Worm (Caenorhabditis elegans) whole organism, late embryonic: ENCODE measurements around the gene dlg-1.
A peak's percentile ranks its signal among the peaks of the same experiment; 100 is the strongest.

Experiments
- K02D7.2 ChIP-seq: sonication (generic microtip); optimal IDR thresholded peaks from 2 replicates; lab custom pipeline; 2017; ENCODE audit warnings: mild to moderate bottlenecking, missing genetic modification characterization, missing compliant biosample characterization
- K09A11.1 ChIP-seq: sonication (generic microtip); optimal IDR thresholded peaks from 2 replicates; lab custom pipeline; 2017; ENCODE audit warnings: antibody characterized with exemption, mild to moderate bottlenecking, missing genetic modification characterization, missing compliant biosample characterization; ENCODE audit not compliant: insufficient read depth
- T23F11.4 ChIP-seq: fragments of 200-800 bp; sonication (Bioruptor generic); optimal IDR thresholded peaks from 2 replicates; lab custom pipeline; 2018; ENCODE audit warnings: mild to moderate bottlenecking, missing genetic modification characterization, missing compliant biosample characterization
- ceh-14 ChIP-seq: sonication (generic microtip); optimal IDR thresholded peaks from 2 replicates; lab custom pipeline; 2016; ENCODE audit warnings: missing genotype, missing genetic modification characterization, missing compliant biosample characterization
- ceh-18 ChIP-seq: sonication (generic microtip); optimal IDR thresholded peaks from 2 replicates; lab custom pipeline; 2016; ENCODE audit warnings: missing genetic modification characterization, missing compliant biosample characterization
- ceh-19 ChIP-seq: fragments of 200-800 bp; sonication (Bioruptor generic); optimal IDR thresholded peaks from 2 replicates; lab custom pipeline; 2018; ENCODE audit warnings: mild to moderate bottlenecking, missing genetic modification characterization, missing compliant biosample characterization
- ceh-24 ChIP-seq: sonication (generic microtip); optimal IDR thresholded peaks from 2 replicates; lab custom pipeline; 2016; ENCODE audit warnings: mild to moderate bottlenecking, missing genetic modification characterization, missing compliant biosample characterization
- ceh-31 ChIP-seq: sonication (generic microtip); optimal IDR thresholded peaks from 2 replicates; lab custom pipeline; 2016; ENCODE audit warnings: missing genetic modification characterization, missing compliant biosample characterization
- ceh-34 ChIP-seq: sonication (generic microtip); optimal IDR thresholded peaks from 2 replicates; lab custom pipeline; 2016; ENCODE audit warnings: mild to moderate bottlenecking, missing genetic modification characterization, missing compliant biosample characterization
- ceh-45 ChIP-seq: fragments of 200-800 bp; sonication (Bioruptor generic); IDR thresholded peaks from 2 replicates; pipeline ENCODE4 v1.3.6; 2022; ENCODE audit warnings: missing genetic modification reagents, missing genetic modification characterization, missing compliant biosample characterization
- ceh-48 ChIP-seq: sonication (generic microtip); optimal IDR thresholded peaks from 2 replicates; lab custom pipeline; 2016; ENCODE audit warnings: missing genetic modification characterization, inconsistent platforms, missing compliant biosample characterization
- ceh-6 ChIP-seq: fragments of 200-800 bp; sonication (Bioruptor generic); optimal IDR thresholded peaks from 2 replicates; lab custom pipeline; 2018; ENCODE audit warnings: mild to moderate bottlenecking, missing genetic modification characterization, missing compliant biosample characterization
- ceh-9 ChIP-seq: sonication (generic microtip); optimal IDR thresholded peaks from 2 replicates; lab custom pipeline; 2016; ENCODE audit warnings: mild to moderate bottlenecking, missing genetic modification characterization, inconsistent platforms, missing compliant biosample characterization
- che-1 ChIP-seq: sonication (generic microtip); optimal IDR thresholded peaks from 2 replicates; lab custom pipeline; 2016; ENCODE audit warnings: mild to moderate bottlenecking, missing genetic modification characterization, missing compliant biosample characterization
- elt-4 ChIP-seq: sonication (generic microtip); optimal IDR thresholded peaks from 2 replicates; lab custom pipeline; 2016; ENCODE audit warnings: missing genetic modification characterization, missing compliant biosample characterization
- ets-4 ChIP-seq: sonication (generic microtip); optimal IDR thresholded peaks from 2 replicates; lab custom pipeline; 2016; ENCODE audit warnings: missing genetic modification characterization, missing compliant biosample characterization
- eyg-1 ChIP-seq: sonication (generic microtip); optimal IDR thresholded peaks from 2 replicates; lab custom pipeline; 2016; ENCODE audit warnings: missing genotype, missing genetic modification characterization, missing compliant biosample characterization
- hlh-13 ChIP-seq: fragments of 200-800 bp; sonication (Bioruptor generic); optimal IDR thresholded peaks from 2 replicates; lab custom pipeline; 2018; ENCODE audit warnings: mild to moderate bottlenecking, missing genetic modification characterization, missing compliant biosample characterization
- lin-11 ChIP-seq: fragments of 200-800 bp; sonication (Bioruptor generic); optimal IDR thresholded peaks from 2 replicates; lab custom pipeline; 2018; ENCODE audit warnings: mild to moderate bottlenecking, missing genetic modification characterization, missing compliant biosample characterization
- madf-2 ChIP-seq: sonication (generic microtip); optimal IDR thresholded peaks from 2 replicates; lab custom pipeline; 2017; ENCODE audit warnings: missing genetic modification characterization, missing compliant biosample characterization
- mec-3 ChIP-seq: sonication (generic microtip); optimal IDR thresholded peaks from 2 replicates; lab custom pipeline; 2016; ENCODE audit warnings: borderline replicate concordance, missing genetic modification characterization, missing compliant biosample characterization
- nfya-1 ChIP-seq: sonication (generic microtip); optimal IDR thresholded peaks from 2 replicates; lab custom pipeline; 2017; ENCODE audit warnings: missing genetic modification characterization, mild to moderate bottlenecking, missing compliant biosample characterization, antibody characterized with exemption, moderate library complexity
- npax-4 ChIP-seq: sonication (generic microtip); optimal IDR thresholded peaks from 2 replicates; lab custom pipeline; 2016; ENCODE audit warnings: missing genetic modification characterization, missing compliant biosample characterization
- odd-2 ChIP-seq: sonication (generic microtip); optimal IDR thresholded peaks from 2 replicates; lab custom pipeline; 2017; ENCODE audit warnings: antibody characterized with exemption, mild to moderate bottlenecking, missing genetic modification characterization, missing compliant biosample characterization
- pag-3 ChIP-seq: sonication (generic microtip); optimal IDR thresholded peaks from 2 replicates; lab custom pipeline; 2016; ENCODE audit warnings: missing compliant biosample characterization, missing genetic modification characterization, borderline replicate concordance
- pat-9 ChIP-seq: fragments of 200-800 bp; sonication (Bioruptor generic); optimal IDR thresholded peaks from 2 replicates; lab custom pipeline; 2018; ENCODE audit warnings: mild to moderate bottlenecking, missing genetic modification characterization, moderate library complexity, missing compliant biosample characterization
- pha-2 ChIP-seq: sonication (generic microtip); optimal IDR thresholded peaks from 2 replicates; lab custom pipeline; 2017; ENCODE audit warnings: mild to moderate bottlenecking, missing genetic modification characterization, missing compliant biosample characterization
- pha-4 ChIP-seq: fragments of 150-350 bp; optimal IDR thresholded peaks from 2 replicates; lab custom pipeline; 2018; ENCODE audit warnings: missing biosample characterization, missing genetic modification reagents, missing genetic modification characterization
- pros-1 ChIP-seq: fragments of 150-350 bp; optimal IDR thresholded peaks from 2 replicates; lab custom pipeline; 2014; ENCODE audit warnings: missing biosample characterization, missing genetic modification reagents, missing genetic modification characterization
- ref-2 ChIP-seq: sonication (generic microtip); optimal IDR thresholded peaks from 2 replicates; lab custom pipeline; 2016; ENCODE audit warnings: missing genetic modification characterization, missing compliant biosample characterization
- sdc-2 ChIP-seq: sonication (generic microtip); optimal IDR thresholded peaks from 2 replicates; lab custom pipeline; 2016; ENCODE audit warnings: missing genotype, missing genetic modification characterization, missing compliant biosample characterization
- sox-2 ChIP-seq: fragments of 200-800 bp; sonication (Bioruptor generic); IDR thresholded peaks from 2 replicates; pipeline ENCODE4 v1.3.6; 2022; ENCODE audit warnings: missing genetic modification reagents, missing genetic modification characterization, missing compliant biosample characterization
- sox-4 ChIP-seq: sonication (generic microtip); optimal IDR thresholded peaks from 2 replicates; lab custom pipeline; 2017; ENCODE audit warnings: mild to moderate bottlenecking, missing genetic modification characterization, inconsistent platforms, missing compliant biosample characterization
- syd-9 ChIP-seq: sonication (generic microtip); optimal IDR thresholded peaks from 2 replicates; lab custom pipeline; 2016; ENCODE audit warnings: mild to moderate bottlenecking, missing genetic modification characterization, moderate library complexity, missing compliant biosample characterization
- tbx-2 ChIP-seq: sonication (generic microtip); optimal IDR thresholded peaks from 2 replicates; lab custom pipeline; 2016; ENCODE audit warnings: missing genetic modification characterization, missing compliant biosample characterization
- tbx-7 ChIP-seq: sonication (generic microtip); optimal IDR thresholded peaks from 2 replicates; lab custom pipeline; 2016; ENCODE audit warnings: missing genotype, missing genetic modification characterization, missing compliant biosample characterization
- ttx-3 ChIP-seq: sonication (generic microtip); optimal IDR thresholded peaks from 2 replicates; lab custom pipeline; 2016; ENCODE audit warnings: missing genetic modification reagents, missing genetic modification characterization, missing compliant biosample characterization
- unc-3 ChIP-seq, 2 experiments: fragments of 200-800 bp in 1 of 2; sonication (Bioruptor generic) in 1 of 2; sonication (generic microtip) in 1 of 2; conservative IDR thresholded peaks in 1 of 2; optimal IDR thresholded peaks in 1 of 2; 2 replicates each; pipeline versions ENCODE4 v1.3.6 to Lab custom; 2016 to 2022; ENCODE audit warnings: missing compliant biosample characterization in 2 of 2, missing genetic modification characterization in 2 of 2, missing genetic modification reagents in 1 of 2
- unc-42 ChIP-seq: sonication (generic microtip); optimal IDR thresholded peaks from 2 replicates; lab custom pipeline; 2016; ENCODE audit warnings: missing genotype, missing genetic modification characterization, missing compliant biosample characterization
- unc-55 ChIP-seq: sonication (generic microtip); optimal IDR thresholded peaks from 2 replicates; lab custom pipeline; 2017; ENCODE audit warnings: missing biosample characterization, missing genetic modification reagents, missing genetic modification characterization
- zip-5 ChIP-seq: sonication (generic microtip); optimal IDR thresholded peaks from 2 replicates; lab custom pipeline; 2016; ENCODE audit warnings: missing genetic modification characterization, missing compliant biosample characterization

The dlg-1 gene

DNA sequence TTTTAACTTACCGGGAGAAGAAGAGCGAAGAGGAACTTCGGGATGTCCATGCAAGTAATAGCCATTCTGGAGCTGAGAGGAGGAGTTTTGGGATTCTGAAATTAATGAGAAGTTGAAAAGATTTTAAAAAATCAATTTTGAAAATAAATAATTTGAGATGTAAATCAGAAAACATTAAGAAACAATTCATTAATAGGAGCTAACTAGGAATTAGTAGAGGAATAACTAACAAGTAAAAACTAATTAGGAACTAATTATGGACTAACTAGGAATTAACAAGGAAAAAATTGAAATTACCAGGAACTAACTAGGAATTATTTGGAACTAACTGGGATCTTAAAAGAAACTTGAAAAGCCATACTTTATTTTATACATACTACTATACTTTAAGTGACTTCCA is 35.5 kb downstream of the dlg-1 start, which contains the start of gene T23F2.4 (continued):
- no peak for TF ChIP-seq ceh-24 (tag; lab: Kevin White, UChicago)

DNA sequence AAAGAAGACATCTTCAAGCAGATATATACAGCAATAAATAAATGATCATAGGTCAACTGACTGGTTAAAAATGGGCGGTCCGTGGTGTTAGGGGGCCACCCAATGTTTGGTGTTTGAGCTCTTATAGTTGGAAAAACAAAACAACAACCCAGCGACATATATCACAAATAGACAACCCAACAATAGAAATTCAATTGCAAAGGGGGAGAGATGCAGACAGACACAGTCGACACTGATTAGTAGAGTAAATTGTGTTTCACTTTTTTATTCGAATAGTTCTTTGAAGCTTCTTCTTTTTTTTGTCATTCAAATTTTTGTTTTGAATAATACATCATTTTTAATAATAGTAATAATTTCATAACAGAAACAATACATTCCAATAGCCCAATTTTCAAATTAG is 36.0 kb downstream of the dlg-1 start:
- no peak for TF ChIP-seq unc-55 (GFP tag; lab: Kevin White, UChicago)
- peak; percentile 88 for TF ChIP-seq unc-42 (tag; lab: Kevin White, UChicago)
- TF ChIP-seq tbx-2 (tag; lab: Kevin White, UChicago), result no peak
- TF ChIP-seq K09A11.1, result no peak

DNA sequence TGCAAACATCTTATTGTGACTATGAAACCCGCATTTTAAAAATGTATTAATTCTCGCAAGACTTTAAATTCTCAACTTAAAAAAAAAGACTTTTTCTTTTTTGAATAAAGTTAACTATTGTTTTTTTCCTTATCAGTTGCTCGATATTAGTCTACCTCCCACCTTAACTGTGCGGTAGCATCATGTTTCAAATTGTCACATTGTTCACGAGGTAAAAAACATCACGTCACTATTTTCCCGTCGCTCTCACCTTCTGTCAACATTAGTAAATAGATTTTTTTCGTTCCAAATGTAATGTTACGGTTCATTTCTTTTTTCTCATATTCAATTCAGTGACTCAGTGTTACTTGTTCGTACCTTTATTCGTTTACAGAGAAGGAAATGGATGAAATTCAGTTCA is 36.9 kb downstream of the dlg-1 start:
- TF ChIP-seq ceh-19 (GFP tag; lab: Kevin White, UChicago) (no peak), eyg-1 (tag; lab: Kevin White, UChicago) (no peak), zip-5 (tag; lab: Kevin White, UChicago) (no peak), K02D7.2 (no peak), tbx-7 (tag; lab: Kevin White, UChicago) (no peak), K09A11.1 (no peak), T23F11.4 (GFP tag; lab: Kevin White, UChicago) (no peak)

DNA sequence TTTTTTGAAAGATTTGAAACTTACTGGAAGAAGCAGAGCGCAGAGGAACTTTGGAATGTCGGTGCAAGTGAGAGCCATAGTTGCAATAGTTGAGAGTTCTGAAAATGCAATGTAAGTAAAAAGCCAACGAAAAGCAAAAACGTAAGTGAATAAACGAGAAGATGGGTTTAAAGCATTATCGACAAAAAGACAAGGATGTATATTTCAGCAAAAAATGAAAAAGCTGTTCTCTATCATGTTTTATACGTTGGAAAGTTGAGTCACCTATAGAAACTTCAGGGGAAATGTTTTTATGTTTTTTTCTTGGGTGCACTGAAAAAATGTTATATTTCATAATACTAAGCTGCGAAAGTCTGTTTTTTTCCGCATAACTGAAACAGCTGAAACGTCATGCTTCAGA is 37.6 kb downstream of the dlg-1 start, which contains the start of gene T23F2.5:
Gene T23F2.5 (minus strand): TSS at position 101 of the 400 bp plus-strand sequence.
- no peak for TF ChIP-seq ceh-34 (tag; lab: Kevin White, UChicago)
- TF ChIP-seq sdc-2 (tag; lab: Kevin White, UChicago), result no peak
- TF ChIP-seq ceh-24 (tag; lab: Kevin White, UChicago), result no peak
- TF ChIP-seq pag-3, result no peak
- TF ChIP-seq lin-11 (tag; lab: Kevin White, UChicago), result no peak
- no peak for TF ChIP-seq hlh-13
- no peak for TF ChIP-seq ceh-6 (GFP tag; lab: Kevin White, UChicago)
- TF ChIP-seq ets-4 (tag; lab: Kevin White, UChicago), result no peak
- TF ChIP-seq K02D7.2, result no peak
- TF ChIP-seq sox-2, result no peak
- no peak for TF ChIP-seq tbx-7 (tag; lab: Kevin White, UChicago)
- TF ChIP-seq ceh-31 (tag; lab: Kevin White, UChicago), result no peak
- no peak for TF ChIP-seq pha-4 (tag; lab: Kevin White, UChicago)
- TF ChIP-seq odd-2 (tag; lab: Kevin White, UChicago), result no peak
- TF ChIP-seq syd-9, result no peak
- no peak for TF ChIP-seq K09A11.1
- no peak for TF ChIP-seq nfya-1 (tag; lab: Kevin White, UChicago)

- no peak for TF ChIP-seq tbx-7 (tag; lab: Kevin White, UChicago)
- TF ChIP-seq unc-55 (GFP tag; lab: Kevin White, UChicago), result no peak
Measured at ce11 chrX:5517844-5518243, 38.3 kb downstream of the dlg-1 start.

DNA sequence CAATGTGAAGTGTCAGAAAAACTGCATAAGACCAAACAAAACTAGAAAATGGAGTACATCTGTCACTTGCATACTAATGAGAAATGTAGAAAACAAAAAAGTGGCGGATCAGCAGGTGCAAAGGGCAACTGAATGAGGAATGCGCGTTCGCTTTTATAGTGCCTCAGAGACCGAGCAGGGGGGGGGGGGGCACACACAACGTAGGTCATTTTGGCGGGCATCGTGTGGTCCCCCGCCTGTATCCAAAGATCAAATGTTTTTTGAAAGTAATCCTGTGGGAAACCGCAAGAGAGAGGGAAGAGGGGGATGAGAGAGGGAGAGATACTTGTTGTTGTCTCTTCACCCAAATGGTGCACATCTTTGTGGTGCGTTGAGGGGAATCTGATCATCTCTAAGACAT is 38.9 kb downstream of the dlg-1 start:
- TF ChIP-seq unc-42 (tag; lab: Kevin White, UChicago) (peak; percentile 31), ceh-45 (GFP tag; lab: Robert Waterston, UW) (no peak), ceh-34 (tag; lab: Kevin White, UChicago) (peak; percentile 24), pat-9 (tag; lab: Kevin White, UChicago) (no peak), ceh-9 (tag; lab: Kevin White, UChicago) (no peak), ttx-3 (tag; lab: Kevin White, UChicago) (no peak), ceh-31 (tag; lab: Kevin White, UChicago) (peak; percentile 49), ceh-48 (no peak), sox-4 (tag; lab: Kevin White, UChicago) (no peak), mec-3 (tag; lab: Kevin White, UChicago) (no peak), pha-2 (tag; lab: Kevin White, UChicago) (no peak), ceh-14 (no peak), nfya-1 (tag; lab: Kevin White, UChicago) (no peak), ref-2 (tag; lab: Kevin White, UChicago) (peak; percentile 10), pros-1 (no peak), npax-4 (tag; lab: Kevin White, UChicago) (no peak), madf-2 (tag; lab: Kevin White, UChicago) (no peak), elt-4 (tag; lab: Kevin White, UChicago) (no peak), unc-3 (GFP tag; conservative IDR thresholded peaks at IDR 0.05; lab: Robert Waterston, UW) (no peak), unc-3 (tag; optimal IDR thresholded peaks at IDR 0.05; lab: Kevin White, UChicago) (no peak), ceh-18 (tag; lab: Kevin White, UChicago) (no peak), hlh-13 (no peak), che-1 (tag; lab: Kevin White, UChicago) (no peak), pag-3 (no peak)
